Fruit fly (Drosophila melanogaster): ENCODE results near the gene ras.

ras gene

dm6 chrX:10731357-10731756, 12.9 kb upstream of the ras start:
- no peak for TF ChIP-seq Hmr (GFP tag; optimal IDR thresholded peaks at IDR 0.05)
- TF ChIP-seq sd (tag; optimal IDR thresholded peaks at IDR 0.05): peak; percentile 50
- peak; percentile 89 for TF ChIP-seq CG13894 (tag; optimal IDR thresholded peaks at IDR 0.05)
- TF ChIP-seq CG16815 (GFP tag; optimal IDR thresholded peaks at IDR 0.05): no peak
- no peak for TF ChIP-seq CG3847 (GFP tag; IDR thresholded peaks at IDR 0.05)
- TF ChIP-seq fd64A (GFP tag; optimal IDR thresholded peaks at IDR 0.05): no peak
- peak; percentile 92 for TF ChIP-seq crol (GFP tag; IDR thresholded peaks at IDR 0.05)
- no peak for TF ChIP-seq CG17568 (GFP tag; optimal IDR thresholded peaks at IDR 0.05)
- peak in 1 of 2 experiments; percentile 18 for TF ChIP-seq insv (GFP tag; optimal IDR thresholded peaks at IDR 0.05)
- peak; percentile 31; the same call in 1 of the 3 replicates for TF ChIP-seq CG2199 (GFP tag; IDR thresholded peaks at IDR 0.05)
- TF ChIP-seq da (GFP tag; optimal IDR thresholded peaks at IDR 0.05): no peak
- TF ChIP-seq Oaz (GFP tag; IDR thresholded peaks at IDR 0.05): no peak
- no peak for TF ChIP-seq CG14667 (GFP tag; IDR thresholded peaks at IDR 0.05)
- TF ChIP-seq CG3838 (GFP tag; optimal IDR thresholded peaks at IDR 0.05): no peak
- no peak for TF ChIP-seq BEAF-32 (GFP tag; optimal IDR thresholded peaks at IDR 0.05)
- peak; percentile 87 for TF ChIP-seq nerfin-1 (tag; optimal IDR thresholded peaks at IDR 0.05)
- TF ChIP-seq cg (GFP tag; optimal IDR thresholded peaks at IDR 0.05): peak; percentile 84
- TF ChIP-seq H2.0 (GFP tag; IDR thresholded peaks at IDR 0.05): no peak
- TF ChIP-seq Hmx (GFP tag; optimal IDR thresholded peaks at IDR 0.05): no peak
- TF ChIP-seq CG1603 (tag; optimal IDR thresholded peaks at IDR 0.05): no peak
- TF ChIP-seq CG30403 (GFP tag; optimal IDR thresholded peaks at IDR 0.05): no peak
- TF ChIP-seq CG6272 (GFP tag; IDR thresholded peaks at IDR 0.05): no peak
- no peak for TF ChIP-seq Abd-B (GFP tag; optimal IDR thresholded peaks at IDR 0.05)
- TF ChIP-seq Ets65A (GFP tag): no peak
- TF ChIP-seq wek (GFP tag; optimal IDR thresholded peaks at IDR 0.05): peak; percentile 37
- TF ChIP-seq knrl (GFP tag; IDR thresholded peaks at IDR 0.05; ENCODE audit: partially characterized antibody): no peak
- no peak for TF ChIP-seq Atf3 (GFP tag; optimal IDR thresholded peaks at IDR 0.05)
- no peak for TF ChIP-seq CG12219 (GFP tag; optimal IDR thresholded peaks at IDR 0.05)
- no peak for TF ChIP-seq CG10654 (GFP tag; optimal IDR thresholded peaks at IDR 0.05)
- no peak for TF ChIP-seq stwl (tag; optimal IDR thresholded peaks at IDR 0.05)
- no peak for TF ChIP-seq CG11695 (GFP tag; IDR thresholded peaks at IDR 0.05)
- no peak for TF ChIP-seq HLHmδ (GFP tag; optimal IDR thresholded peaks at IDR 0.05)
- peak; percentile 94 for TF ChIP-seq pros (GFP tag; optimal IDR thresholded peaks at IDR 0.05)
- no peak for TF ChIP-seq otp (GFP tag; IDR thresholded peaks at IDR 0.05)
- TF ChIP-seq CG15011 (GFP tag; optimal IDR thresholded peaks at IDR 0.05): no peak
- TF ChIP-seq pfk (GFP tag; optimal IDR thresholded peaks at IDR 0.05): no peak
- TF ChIP-seq kni (GFP tag; optimal IDR thresholded peaks at IDR 0.05): peak; percentile 77
- TF ChIP-seq CG34422 (GFP tag; IDR thresholded peaks at IDR 0.05): no peak
- no peak for TF ChIP-seq CG1233 (GFP tag; optimal IDR thresholded peaks at IDR 0.05)
- peak; percentile 53 for TF ChIP-seq CG15479 (GFP tag; optimal IDR thresholded peaks at IDR 0.05)
- no peak for TF ChIP-seq Ssrp (tag; optimal IDR thresholded peaks at IDR 0.05)
- TF ChIP-seq abd-A (tag; optimal IDR thresholded peaks at IDR 0.05): peak; percentile 95
- no peak for TF ChIP-seq CG10959 (GFP tag; IDR thresholded peaks at IDR 0.05)
- TF ChIP-seq cad (GFP tag; optimal IDR thresholded peaks at IDR 0.05): peak; percentile 9
- peak; percentile 22 for TF ChIP-seq CG1832 (GFP tag; optimal IDR thresholded peaks at IDR 0.05)
- no peak for TF ChIP-seq Hand (GFP tag; optimal IDR thresholded peaks at IDR 0.05)
- TF ChIP-seq CG10147 (GFP tag; optimal IDR thresholded peaks at IDR 0.05): no peak
- TF ChIP-seq CG2712 (tag; optimal IDR thresholded peaks at IDR 0.05): no peak
- TF ChIP-seq Stat92E (GFP tag; optimal IDR thresholded peaks at IDR 0.05): no peak
- TF ChIP-seq CG6813 (GFP tag; optimal IDR thresholded peaks at IDR 0.05): no peak
- TF ChIP-seq ash1 (GFP tag; optimal IDR thresholded peaks at IDR 0.05): no peak

Data from whole organism, embryonic.